Worm (Caenorhabditis elegans): ENCODE measurements around the gene cul-3.

cul-3 gene

ce11 chrV:156044-156869 lies 21.0 kb upstream of the cul-3 start, which contains the start of gene ttb-1:
ttb-1 (plus strand) TSS chrV:156819.
- TF ChIP-seq nhr-71 (tag; optimal IDR thresholded peaks at IDR 0.05) = peak; percentile 74
- no peak for TF ChIP-seq nhr-77 (tag; optimal IDR thresholded peaks at IDR 0.05)
- no peak for TF ChIP-seq pag-3 (tag; optimal IDR thresholded peaks at IDR 0.05; ENCODE audit: borderline replicate concordance, insufficient read depth)
- TF ChIP-seq unc-130 (tag; optimal IDR thresholded peaks at IDR 0.05) = no peak
- peak; percentile 31 to 53 (median 51) for TF ChIP-seq ceh-82 (tag; optimal IDR thresholded peaks at IDR 0.05)
- TF ChIP-seq ceh-88 (GFP tag; IDR thresholded peaks at IDR 0.05) = no peak
- TF ChIP-seq efl-1 (optimal IDR thresholded peaks at IDR 0.05) = peak; percentile 46 to 95
- peak; percentile 97 to 99 for TF ChIP-seq efl-1 (GFP tag; optimal IDR thresholded peaks at IDR 0.05 in 1 of 2)
- no peak for TF ChIP-seq aha-1 (tag; optimal IDR thresholded peaks at IDR 0.05)
- no peak for TF ChIP-seq C04F5.9 (tag; optimal IDR thresholded peaks at IDR 0.05)
- TF ChIP-seq tbx-2 (tag; optimal IDR thresholded peaks at IDR 0.05) = peak; percentile 48
- TF ChIP-seq fkh-8 (tag; optimal IDR thresholded peaks at IDR 0.05) = peak; percentile 28
- TF ChIP-seq pax-3 (tag; optimal IDR thresholded peaks at IDR 0.05) = no peak
- peak; percentile 27 for TF ChIP-seq fkh-4 (tag; optimal IDR thresholded peaks at IDR 0.05; ENCODE audit: borderline replicate concordance)
- TF ChIP-seq nhr-20 (tag; optimal IDR thresholded peaks at IDR 0.05) = peak; percentile 57
- TF ChIP-seq lin-15B (tag; optimal IDR thresholded peaks at IDR 0.05) = peak; percentile 26
- TF ChIP-seq isw-1 (GFP tag; IDR thresholded peaks at IDR 0.05) = peak; percentile 15; the same call in 1 of the 2 replicates
- TF ChIP-seq elt-2 (tag; optimal IDR thresholded peaks at IDR 0.05) = no peak
- TF ChIP-seq egl-13 (tag; optimal IDR thresholded peaks at IDR 0.05) = peak; percentile 8
- no peak for TF ChIP-seq lin-14 (GFP tag; optimal IDR thresholded peaks at IDR 0.05)
- TF ChIP-seq rnt-1 (tag; optimal IDR thresholded peaks at IDR 0.05) = peak; percentile 54
- peak; percentile 95 to 98 for TF ChIP-seq lin-35 (GFP tag; optimal IDR thresholded peaks at IDR 0.05)
- TF ChIP-seq unc-86 (tag; optimal IDR thresholded peaks at IDR 0.05) = peak; percentile 38
- no peak for TF ChIP-seq lin-13 (GFP tag; optimal IDR thresholded peaks at IDR 0.05)
- no peak for TF ChIP-seq vab-15 (tag; optimal IDR thresholded peaks at IDR 0.05)
- TF ChIP-seq snpc-4 (tag; optimal IDR thresholded peaks at IDR 0.05) = no peak
- TF ChIP-seq nhr-84 (tag; optimal IDR thresholded peaks at IDR 0.05) = no peak
- no peak for TF ChIP-seq Y116A8C.19 (tag; optimal IDR thresholded peaks at IDR 0.05; ENCODE audit: borderline replicate concordance)
- TF ChIP-seq sptf-1 (tag; optimal IDR thresholded peaks at IDR 0.05) = no peak
- peak; percentile 63 for TF ChIP-seq F16B12.6 (tag; optimal IDR thresholded peaks at IDR 0.05)
- TF ChIP-seq zag-1 (tag; optimal IDR thresholded peaks at IDR 0.05) = no peak
- TF ChIP-seq mep-1 (tag; optimal IDR thresholded peaks at IDR 0.05) = peak; percentile 55
- TF ChIP-seq unc-98 (GFP tag; IDR thresholded peaks at IDR 0.05) = 0 out of 2 replicates have a peak, but pooled peaks have one; percentile 32
- peak; percentile 61 for TF ChIP-seq nhr-47 (tag; optimal IDR thresholded peaks at IDR 0.05)
- peak; percentile 44 for TF ChIP-seq swsn-7 (tag; optimal IDR thresholded peaks at IDR 0.05)
- no peak for TF ChIP-seq ces-1 (GFP tag; optimal IDR thresholded peaks at IDR 0.05)
- TF ChIP-seq mdl-1 (tag; optimal IDR thresholded peaks at IDR 0.05) = peak in 1 of 2 experiments; percentile 43
- peak; percentile 59 to 84 for TF ChIP-seq lsy-2 (tag; optimal IDR thresholded peaks at IDR 0.05)
- peak; percentile 58 for TF ChIP-seq aly-2 (tag; optimal IDR thresholded peaks at IDR 0.05)
- no peak for TF ChIP-seq zip-4 (GFP tag; optimal IDR thresholded peaks at IDR 0.05)
- peak; percentile 68 for TF ChIP-seq irx-1 (tag; optimal IDR thresholded peaks at IDR 0.05)
- TF ChIP-seq nhr-90 (tag; optimal IDR thresholded peaks at IDR 0.05; ENCODE audit: poor library complexity) = peak; percentile 33
- no peak for TF ChIP-seq ceh-63 (GFP tag; optimal IDR thresholded peaks at IDR 0.05)
- no peak for TF ChIP-seq efl-3 (GFP tag; optimal IDR thresholded peaks at IDR 0.05)
- no peak for TF ChIP-seq grh-1 (GFP tag; IDR thresholded peaks at IDR 0.05)
- TF ChIP-seq fkh-10 (GFP tag; optimal IDR thresholded peaks at IDR 0.05) = no peak
- TF ChIP-seq ceh-8 (GFP tag; optimal IDR thresholded peaks at IDR 0.05) = no peak
- no peak for TF ChIP-seq unc-62 (GFP tag; optimal IDR thresholded peaks at IDR 0.05)
- TF ChIP-seq nhr-85 (tag) = peak; percentile 70
- peak; percentile 32 for TF ChIP-seq C16A3.4 (tag; optimal IDR thresholded peaks at IDR 0.05)
- TF ChIP-seq hpl-2 (GFP tag; optimal IDR thresholded peaks at IDR 0.05) = no peak
